Fruit fly (Drosophila melanogaster): ENCODE measurements around the gene ZnT63C.

ZnT63C gene

DNA sequence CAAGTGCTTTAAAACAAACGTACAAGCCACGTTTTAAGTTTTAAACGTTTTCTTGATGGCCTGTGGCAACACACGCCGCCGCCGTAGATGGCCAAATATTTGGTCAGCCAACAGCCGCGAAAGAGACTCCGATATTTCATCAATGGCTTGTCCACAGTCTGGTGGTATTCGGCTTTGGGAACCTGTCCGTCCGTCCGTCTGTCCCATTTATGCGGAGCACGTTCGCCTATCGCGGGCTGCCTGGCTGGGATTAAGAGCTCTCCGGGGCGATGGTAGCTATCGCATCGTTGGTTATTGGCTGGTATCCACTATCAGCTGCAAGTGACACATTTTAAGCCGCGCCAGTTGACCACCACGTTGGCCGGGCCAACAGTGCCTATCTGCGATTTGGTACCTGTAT is 4.1 kb downstream of the ZnT63C start:
- no peak for TF ChIP-seq pdm3 (GFP tag; optimal IDR thresholded peaks at IDR 0.05)
- no peak for TF ChIP-seq Ets21C (GFP tag; optimal IDR thresholded peaks at IDR 0.05)
- no peak for TF ChIP-seq CG6276 (GFP tag; optimal IDR thresholded peaks at IDR 0.05)
- TF ChIP-seq CG15336 (GFP tag; IDR thresholded peaks at IDR 0.05), result no peak
- TF ChIP-seq OdsH (GFP tag; optimal IDR thresholded peaks at IDR 0.05), result no peak

dm6 chr3L:3308676-3309613 is 5.4 kb downstream of the ZnT63C start:
- TF ChIP-seq topi (GFP tag; optimal IDR thresholded peaks at IDR 0.05) (no peak), Eip78C (GFP tag) (peak; percentile 44), svp (GFP tag) (peak; percentile 80), Blimp-1 (GFP tag; optimal IDR thresholded peaks at IDR 0.05) (no peak), Met (GFP tag; optimal IDR thresholded peaks at IDR 0.05) (no peak), fkh (GFP tag; optimal IDR thresholded peaks at IDR 0.05) (peak; percentile 58), lz (GFP tag; optimal IDR thresholded peaks at IDR 0.05) (no peak), vri (GFP tag; optimal IDR thresholded peaks at IDR 0.05) (peak; percentile 96)

DNA sequence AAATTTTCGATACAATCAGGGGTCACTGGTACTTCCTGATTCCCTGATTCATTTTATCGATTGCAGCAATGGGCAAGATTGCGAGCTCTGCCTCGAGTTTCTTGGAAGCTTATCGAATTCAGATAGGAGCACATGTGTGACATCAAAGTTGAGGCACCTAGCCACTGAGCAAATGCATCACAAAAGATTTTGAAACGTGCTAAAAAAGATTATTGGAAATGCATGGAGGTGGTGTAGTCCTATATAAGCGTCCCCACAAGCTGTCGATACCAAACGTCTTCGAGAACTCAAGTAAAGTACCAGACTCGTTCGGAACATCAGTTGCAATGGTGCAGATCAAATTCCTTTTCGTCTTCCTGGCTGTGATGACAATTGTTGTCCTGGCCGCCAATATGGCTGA is 10.5 kb downstream of the ZnT63C start, which contains the start of gene Drsl2:
TSS of gene Drsl2 (plus strand) at position 301 of the 400 bp plus-strand sequence.
- TF ChIP-seq lz (GFP tag; optimal IDR thresholded peaks at IDR 0.05) (peak; percentile 3), CG6854 (GFP tag; optimal IDR thresholded peaks at IDR 0.05) (no peak), cyc (GFP tag; optimal IDR thresholded peaks at IDR 0.05) (no peak), esn (GFP tag; optimal IDR thresholded peaks at IDR 0.05) (peak; percentile 23)

DNA sequence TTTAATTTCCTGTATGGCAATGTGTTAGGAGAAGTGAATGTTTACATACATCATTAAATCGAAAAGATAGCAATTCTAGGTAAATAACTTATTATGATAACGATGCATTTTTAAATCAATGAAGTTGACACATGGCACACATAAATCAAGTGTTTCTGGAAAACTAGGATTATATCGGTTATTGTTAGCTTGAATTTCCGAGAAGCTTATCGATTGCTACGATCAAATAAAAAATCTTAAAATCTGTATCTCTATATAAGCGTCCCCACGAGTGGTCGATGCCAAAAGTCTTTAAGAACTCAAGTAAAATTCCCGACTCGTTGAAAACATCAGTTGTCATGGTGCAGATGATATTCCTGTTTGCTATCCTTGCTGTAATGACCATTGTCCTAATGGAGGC is 11.2 kb downstream of the ZnT63C start, which contains the start of gene Drsl3:
TSS of gene Drsl3 (plus strand) at position 301 of the 400 bp plus-strand sequence.
- TF ChIP-seq Sox14 (GFP tag; optimal IDR thresholded peaks at IDR 0.05), result no peak
- TF ChIP-seq esn (GFP tag; optimal IDR thresholded peaks at IDR 0.05), result no peak
- TF ChIP-seq dac (GFP tag; optimal IDR thresholded peaks at IDR 0.05), result no peak
- TF ChIP-seq CG1621 (tag; optimal IDR thresholded peaks at IDR 0.05), result no peak
- TF ChIP-seq CG11294 (GFP tag; IDR thresholded peaks at IDR 0.05), result no peak
- no peak for TF ChIP-seq CG4318 (GFP tag; optimal IDR thresholded peaks at IDR 0.05)
- TF ChIP-seq CG11902 (GFP tag; optimal IDR thresholded peaks at IDR 0.05), result no peak
- no peak for TF ChIP-seq dsx (GFP tag; optimal IDR thresholded peaks at IDR 0.05; ENCODE audit: poor library complexity, severe bottlenecking)
- TF ChIP-seq cyc (GFP tag; optimal IDR thresholded peaks at IDR 0.05), result no peak
- no peak for TF ChIP-seq CG6854 (GFP tag; optimal IDR thresholded peaks at IDR 0.05)

- TF ChIP-seq Hr38 (GFP tag; optimal IDR thresholded peaks at IDR 0.05) (no peak), svp (GFP tag) (peak; percentile 81)
Measured at dm6 chr3L:3315288-3315687, 11.8 kb downstream of the ZnT63C start, which contains the start of gene Drsl4. Gene Drsl4 (plus strand): TSS chr3L:3315620.

DNA sequence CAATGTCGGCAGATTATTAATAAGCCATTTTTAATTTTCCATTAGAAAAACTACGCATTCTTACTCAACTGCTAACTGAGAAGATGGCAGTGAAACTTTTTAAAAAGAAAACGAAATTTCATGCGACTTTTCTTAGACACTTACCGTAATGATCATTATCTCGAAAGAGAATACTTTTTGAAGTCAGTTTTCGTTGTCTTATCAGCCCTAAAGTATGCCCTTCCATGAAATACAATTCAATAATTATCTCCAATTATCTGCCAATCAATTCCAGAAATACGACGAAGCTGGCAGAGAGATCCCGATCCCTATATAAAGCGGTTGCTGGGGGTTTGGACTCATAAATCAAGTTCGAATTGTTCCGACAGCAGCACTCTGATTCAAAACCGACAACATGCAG is 12.9 kb downstream of the ZnT63C start, which contains the start of gene Drsl5:
TSS of gene Drsl5 (plus strand) at position 341 of the 400 bp plus-strand sequence.
- peak; percentile 74 for TF ChIP-seq svp (GFP tag)
- no peak for TF ChIP-seq CG6808 (GFP tag; optimal IDR thresholded peaks at IDR 0.05)

DNA sequence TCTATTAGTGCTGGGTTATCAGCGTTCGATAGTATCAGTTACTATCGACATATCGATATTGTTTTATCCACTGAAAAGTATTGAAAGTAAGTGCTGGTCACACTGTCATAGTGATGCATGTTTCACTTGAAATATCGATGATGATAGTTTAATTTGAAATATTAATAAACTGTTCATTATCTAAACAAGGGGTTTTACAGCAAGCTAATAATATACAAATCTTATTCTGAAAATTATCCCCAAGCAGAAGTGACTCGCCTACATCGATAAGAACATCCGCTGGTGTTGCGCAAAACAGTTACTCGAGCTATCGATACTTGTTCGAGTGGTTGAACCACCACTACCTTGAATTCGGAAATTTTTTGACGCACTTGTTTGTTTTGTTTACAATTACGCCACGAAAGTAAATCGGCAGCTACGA is 15.7 kb downstream of the ZnT63C start, which contains the start of the genes PIG-C, CG12016 and Dpm2:
TSS of gene PIG-C (minus strand) at position 10 of the 421 bp plus-strand sequence.
TSS of gene CG12016 (plus strand) at position 333 of the 421 bp plus-strand sequence.
TSS of gene Dpm2 (plus strand) at position 333 of the 421 bp plus-strand sequence.
- peak; percentile 77 for TF ChIP-seq esn (GFP tag; optimal IDR thresholded peaks at IDR 0.05)
- peak; percentile 56 for TF ChIP-seq vri (GFP tag; optimal IDR thresholded peaks at IDR 0.05)
- peak; percentile 36 for TF ChIP-seq achi (GFP tag; optimal IDR thresholded peaks at IDR 0.05)
- no peak for TF ChIP-seq CG11762 (GFP tag; optimal IDR thresholded peaks at IDR 0.05; ENCODE audit: insufficient read depth)
- TF ChIP-seq CG6163 (GFP tag; IDR thresholded peaks at IDR 0.05), result no peak; the same call in 1 of the 3 replicates
- no peak for TF ChIP-seq CG8119 (GFP tag; IDR thresholded peaks at IDR 0.05)
- no peak for TF ChIP-seq fd85E (GFP tag; optimal IDR thresholded peaks at IDR 0.05)
- TF ChIP-seq Hr4 (GFP tag; optimal IDR thresholded peaks at IDR 0.05), result peak; percentile 62
- peak; percentile 63 for TF ChIP-seq acj6 (GFP tag; optimal IDR thresholded peaks at IDR 0.05)
- TF ChIP-seq Smox (GFP tag; optimal IDR thresholded peaks at IDR 0.05), result no peak
- no peak for TF ChIP-seq CG11294 (GFP tag; IDR thresholded peaks at IDR 0.05)
- TF ChIP-seq Met (GFP tag; optimal IDR thresholded peaks at IDR 0.05), result peak; percentile 71
- TF ChIP-seq CG6808 (GFP tag; optimal IDR thresholded peaks at IDR 0.05), result no peak
- no peak for TF ChIP-seq spab (GFP tag; optimal IDR thresholded peaks at IDR 0.05)
- TF ChIP-seq CG10631 (GFP tag; optimal IDR thresholded peaks at IDR 0.05), result no peak
- TF ChIP-seq Hr38 (GFP tag; optimal IDR thresholded peaks at IDR 0.05), result no peak
- TF ChIP-seq svp (GFP tag), result peak; percentile 79
- no peak for TF ChIP-seq CG16779 (tag; optimal IDR thresholded peaks at IDR 0.05)
- peak; percentile 92 for TF ChIP-seq fkh (GFP tag; optimal IDR thresholded peaks at IDR 0.05)
- peak; percentile 64 for TF ChIP-seq topi (GFP tag; optimal IDR thresholded peaks at IDR 0.05)

All from whole organism, prepupa.